Fruit fly (Drosophila melanogaster) whole organism, prepupa: ENCODE measurements around the gene Eno.

Source experiments
- CG16779 ChIP-seq: fragments of 200-800 bp; sonication (Bioruptor generic); optimal IDR thresholded peaks from 3 replicates; lab custom pipeline; 2017; ENCODE audit warnings: missing biosample characterization, mild to moderate bottlenecking, missing genetic modification characterization
- CG6854 ChIP-seq: fragments of 200-800 bp; sonication (Bioruptor generic); optimal IDR thresholded peaks from 2 replicates; lab custom pipeline; 2017; ENCODE audit warnings: missing biosample characterization, mild to moderate bottlenecking, missing genetic modification characterization
- Gug ChIP-seq: fragments of 200-800 bp; sonication (Bioruptor generic); IDR thresholded peaks from 2 replicates; pipeline ENCODE4 v1.3.6; 2022; ENCODE audit warnings: missing biosample characterization, missing genetic modification characterization
- Hr39 ChIP-seq: fragments of 200-800 bp; sonication (Bioruptor generic); optimal IDR thresholded peaks from 2 replicates; lab custom pipeline; 2016; ENCODE audit warnings: missing biosample characterization, missing genetic modification characterization
- Smox ChIP-seq: fragments of 200-800 bp; sonication (Bioruptor generic); optimal IDR thresholded peaks from 3 replicates; lab custom pipeline; 2016; ENCODE audit warnings: missing biosample characterization, missing genetic modification characterization
- Sox15 ChIP-seq: fragments of 200-800 bp; sonication (Bioruptor generic); optimal IDR thresholded peaks from 3 replicates; lab custom pipeline; 2016; ENCODE audit warnings: missing biosample characterization, missing genetic modification characterization
- dac ChIP-seq: fragments of 200-800 bp; sonication (Bioruptor generic); optimal IDR thresholded peaks from 2 replicates; lab custom pipeline; 2017; ENCODE audit warnings: missing biosample characterization, mild to moderate bottlenecking, missing genetic modification characterization
- dsx ChIP-seq: fragments of 200-800 bp; optimal IDR thresholded peaks from 3 replicates; lab custom pipeline; 2019; ENCODE audit warnings: missing biosample characterization, mild to moderate bottlenecking, missing genetic modification characterization, moderate library complexity; ENCODE audit not compliant: poor library complexity, severe bottlenecking
- pdm3 ChIP-seq: fragments of 200-800 bp; sonication (Bioruptor generic); optimal IDR thresholded peaks from 3 replicates; lab custom pipeline; 2016; ENCODE audit warnings: missing biosample characterization, missing genetic modification characterization
- spab ChIP-seq: fragments of 200-800 bp; sonication (Bioruptor generic); optimal IDR thresholded peaks from 2 replicates; lab custom pipeline; 2017; ENCODE audit warnings: missing biosample characterization, mild to moderate bottlenecking, missing genetic modification characterization, missing genetic modification reagents
- vri ChIP-seq: fragments of 200-800 bp; sonication (Bioruptor generic); optimal IDR thresholded peaks from 3 replicates; lab custom pipeline; 2016; ENCODE audit warnings: missing biosample characterization, mild to moderate bottlenecking, missing genetic modification characterization

- TF ChIP-seq Sox15 (GFP tag; lab: Kevin White, UChicago) = no peak
- no peak for TF ChIP-seq Hr39 (GFP tag; lab: Kevin White, UChicago)
- TF ChIP-seq CG16779 (tag; lab: Kevin White, UChicago) = no peak
- no peak for TF ChIP-seq spab (GFP tag; lab: Kevin White, UChicago)
- no peak for TF ChIP-seq pdm3 (GFP tag; lab: Kevin White, UChicago)
- no peak for TF ChIP-seq vri
- TF ChIP-seq dac (GFP tag; lab: Kevin White, UChicago) = no peak
- no peak for TF ChIP-seq Gug (GFP tag; lab: Robert Waterston, UW)
- TF ChIP-seq dsx (GFP tag; lab: Kevin White, UChicago) = no peak
- TF ChIP-seq Smox = no peak
- no peak for TF ChIP-seq CG6854 (GFP tag; lab: Kevin White, UChicago)
These were observed 10.7 kb upstream of the Eno start for dm6 chr2L:1740095-1740494.
